Worm (Caenorhabditis elegans): ENCODE results near the gene F28A12.10.

DNA sequence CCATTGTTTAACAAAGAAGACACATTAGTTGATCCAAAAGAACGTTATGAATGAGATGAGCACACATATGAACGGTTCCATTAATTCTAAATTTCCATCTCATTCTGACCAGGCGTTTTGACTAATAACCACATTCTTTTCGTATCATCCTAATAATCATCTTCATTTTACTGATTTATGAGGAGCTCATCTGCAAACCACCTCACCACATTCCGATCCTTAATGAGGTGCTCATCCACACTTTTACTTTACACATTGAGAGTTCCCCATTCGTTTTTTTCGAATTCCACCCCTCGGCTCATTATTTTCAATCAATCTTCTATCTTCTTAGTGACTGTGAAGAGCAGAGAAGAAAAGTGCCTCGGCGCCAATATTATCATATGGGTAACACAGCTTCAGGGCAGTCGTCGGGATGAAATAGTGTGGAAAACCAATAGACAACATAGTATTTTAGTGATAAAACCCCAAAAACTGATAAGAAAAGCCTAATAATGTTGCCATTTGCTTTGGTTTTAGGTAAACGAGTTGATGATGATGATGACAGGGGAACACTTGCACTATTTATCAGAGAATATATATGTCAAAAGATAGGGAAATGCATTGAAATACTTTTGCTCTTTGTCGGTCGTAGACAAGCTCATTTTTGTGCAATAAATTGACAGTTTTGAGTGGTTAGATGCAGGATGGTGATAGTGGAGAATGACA is 13.6 kb upstream of the F28A12.10 start:
- TF ChIP-seq ceh-48 (tag; optimal IDR thresholded peaks at IDR 0.05) = no peak
- no peak for TF ChIP-seq eyg-1 (tag; optimal IDR thresholded peaks at IDR 0.05)
- no peak for TF ChIP-seq K02D7.2 (tag; optimal IDR thresholded peaks at IDR 0.05)
- TF ChIP-seq lin-11 (tag; optimal IDR thresholded peaks at IDR 0.05) = no peak
- no peak for TF ChIP-seq lim-6 (tag; optimal IDR thresholded peaks at IDR 0.05)
- TF ChIP-seq pha-4 (tag; optimal IDR thresholded peaks at IDR 0.05) = no peak
- no peak for TF ChIP-seq pag-3 (tag; optimal IDR thresholded peaks at IDR 0.05; ENCODE audit: borderline replicate concordance)
- no peak for TF ChIP-seq unc-86 (tag; optimal IDR thresholded peaks at IDR 0.05)
- no peak for TF ChIP-seq sox-4 (tag; optimal IDR thresholded peaks at IDR 0.05)
- peak; percentile 98 for TF ChIP-seq elt-2 (tag; optimal IDR thresholded peaks at IDR 0.05)
- TF ChIP-seq tbx-7 (tag; optimal IDR thresholded peaks at IDR 0.05) = no peak
